Fruit fly (Drosophila melanogaster) whole organism, pupa: Measurements from ENCODE around the gene C901.

Experiments
- CG10348 ChIP-seq: fragments of 200-800 bp; sonication (Bioruptor generic); IDR thresholded peaks from 2 replicates; pipeline ENCODE4 v1.3.6; 2022; ENCODE audit warnings: missing biosample characterization, missing genetic modification characterization
- CG12605 ChIP-seq: fragments of 200-800 bp; sonication (Bioruptor generic); IDR thresholded peaks from 2 replicates; pipeline ENCODE4 v1.3.6; 2022; ENCODE audit warnings: missing biosample characterization, missing genetic modification characterization
- CG14655 ChIP-seq: fragments of 200-800 bp; sonication (Bioruptor generic); optimal IDR thresholded peaks from 3 replicates; lab custom pipeline; 2017; ENCODE audit warnings: mild to moderate bottlenecking, missing biosample characterization, missing genetic modification reagents, missing genetic modification characterization
- CG17806 ChIP-seq: fragments of 200-800 bp; sonication (Bioruptor generic); optimal IDR thresholded peaks from 2 replicates; lab custom pipeline; 2018; ENCODE audit warnings: missing biosample characterization, mild to moderate bottlenecking, missing genetic modification characterization, moderate library complexity
- CG32121 ChIP-seq: fragments of 200-800 bp; sonication (Bioruptor generic); IDR thresholded peaks from 2 replicates; pipeline ENCODE4 v1.3.6; 2022; ENCODE audit warnings: missing biosample characterization, missing genetic modification characterization
- CG34367 ChIP-seq: fragments of 200-800 bp; sonication (Bioruptor generic); optimal IDR thresholded peaks from 2 replicates; lab custom pipeline; 2018; ENCODE audit warnings: missing biosample characterization, mild to moderate bottlenecking, missing genetic modification characterization
- CG8159 ChIP-seq: fragments of 200-800 bp; sonication (Bioruptor generic); optimal IDR thresholded peaks from 3 replicates; lab custom pipeline; 2018; ENCODE audit warnings: missing biosample characterization, mild to moderate bottlenecking, missing genetic modification characterization, moderate library complexity
- CG8301 ChIP-seq: fragments of 200-800 bp; sonication (Bioruptor generic); optimal IDR thresholded peaks from 2 replicates; lab custom pipeline; 2018; ENCODE audit warnings: missing biosample characterization, mild to moderate bottlenecking, missing genetic modification characterization
- CG9948 ChIP-seq: fragments of 200-800 bp; sonication (Bioruptor generic); optimal IDR thresholded peaks from 2 replicates; lab custom pipeline; 2018; ENCODE audit warnings: missing biosample characterization, mild to moderate bottlenecking, missing genetic modification characterization, moderate library complexity
- EcR ChIP-seq: fragments of 200-800 bp; sonication (Bioruptor generic); optimal IDR thresholded peaks from 3 replicates; lab custom pipeline; 2019; ENCODE audit warnings: missing biosample characterization, missing genetic modification characterization, mild to moderate bottlenecking, moderate library complexity, missing genetic modification reagents
- Pif1A ChIP-seq: fragments of 200-800 bp; sonication (Bioruptor generic); optimal IDR thresholded peaks from 3 replicates; lab custom pipeline; 2016; ENCODE audit warnings: missing biosample characterization, missing genetic modification characterization
- Pif1B ChIP-seq: fragments of 200-800 bp; sonication (Bioruptor generic); optimal IDR thresholded peaks from 3 replicates; lab custom pipeline; 2016; ENCODE audit warnings: missing biosample characterization, missing genetic modification characterization
- Snoo ChIP-seq: fragments of 200-800 bp; sonication (Bioruptor generic); optimal IDR thresholded peaks from 3 replicates; lab custom pipeline; 2017; ENCODE audit warnings: missing biosample characterization, mild to moderate bottlenecking, missing genetic modification characterization, inconsistent platforms
- fd96Ca ChIP-seq: fragments of 200-800 bp; sonication (Bioruptor generic); IDR thresholded peaks from 3 replicates; pipeline ENCODE4 v1.3.6; 2022; ENCODE audit warnings: missing biosample characterization, missing genetic modification characterization

dm6 chrX:10923711-10924281, 43.1 kb downstream of the C901 start, which contains the start of gene v:
- no peak for TF ChIP-seq fd96Ca
- TF ChIP-seq CG17806 (tag; lab: Kevin White, UChicago): no peak
- TF ChIP-seq CG9948 (tag; lab: Kevin White, UChicago): no peak
- TF ChIP-seq CG34367 (tag; lab: Kevin White, UChicago): no peak
- no peak for TF ChIP-seq Pif1B
- no peak for TF ChIP-seq CG14655 (GFP tag; lab: Kevin White, UChicago)
- no peak for TF ChIP-seq CG32121 (GFP tag; lab: Robert Waterston, UW)
- no peak for TF ChIP-seq CG12605
- TF ChIP-seq CG8159 (tag; lab: Kevin White, UChicago): no peak
- TF ChIP-seq EcR (GFP tag; lab: Kevin White, UChicago): no peak
- no peak for TF ChIP-seq Snoo (tag; lab: Kevin White, UChicago)
- no peak for TF ChIP-seq CG8301
- TF ChIP-seq Pif1A: no peak
- TF ChIP-seq CG10348 (GFP tag; lab: Robert Waterston, UW): no peak
